Worm (Caenorhabditis elegans): ENCODE measurements around the gene ZK1236.9.

ZK1236.9 gene

ce11 chrIII:8467520-8467919 lies 32.5 kb upstream of the ZK1236.9 start:
- no peak for TF ChIP-seq pqm-1 (tag; optimal IDR thresholded peaks at IDR 0.05)
- TF ChIP-seq lin-15B (tag; optimal IDR thresholded peaks at IDR 0.05) = no peak
- TF ChIP-seq nhr-43 (tag; optimal IDR thresholded peaks at IDR 0.05; ENCODE audit: poor library complexity, severe bottlenecking) = no peak

- TF ChIP-seq unc-39 (tag; optimal IDR thresholded peaks at IDR 0.05) = no peak
- TF ChIP-seq hmg-11 (tag; optimal IDR thresholded peaks at IDR 0.05) = no peak
- no peak for TF ChIP-seq nhr-12 (tag; optimal IDR thresholded peaks at IDR 0.05)
- TF ChIP-seq daf-12 (tag; optimal IDR thresholded peaks at IDR 0.05) = no peak
- TF ChIP-seq ceh-9 (tag; optimal IDR thresholded peaks at IDR 0.05) = no peak
- TF ChIP-seq nhr-11 (tag; optimal IDR thresholded peaks at IDR 0.05) = no peak
- no peak for TF ChIP-seq snpc-4 (tag; optimal IDR thresholded peaks at IDR 0.05)
- TF ChIP-seq lin-15B (tag; optimal IDR thresholded peaks at IDR 0.05) = no peak
- TF ChIP-seq fkh-10 (GFP tag; optimal IDR thresholded peaks at IDR 0.05) = no peak
- TF ChIP-seq elt-1 (tag; optimal IDR thresholded peaks at IDR 0.05) = no peak
- no peak for TF ChIP-seq unc-62 (GFP tag; optimal IDR thresholded peaks at IDR 0.05)
- TF ChIP-seq lsy-12 (tag; optimal IDR thresholded peaks at IDR 0.05) = no peak
- TF ChIP-seq nhr-77 (tag; optimal IDR thresholded peaks at IDR 0.05) = no peak
- TF ChIP-seq sea-2 (GFP tag; optimal IDR thresholded peaks at IDR 0.05) = no peak
- TF ChIP-seq nhr-237 (tag; optimal IDR thresholded peaks at IDR 0.05) = no peak
- no peak for TF ChIP-seq ztf-4 (tag; optimal IDR thresholded peaks at IDR 0.05)
- TF ChIP-seq fos-1 (tag; optimal IDR thresholded peaks at IDR 0.05) = no peak
- no peak for TF ChIP-seq elt-3 (tag; optimal IDR thresholded peaks at IDR 0.05)
- TF ChIP-seq aly-2 (tag; optimal IDR thresholded peaks at IDR 0.05) = no peak
Measured at ce11 chrIII:8466735-8467134, 31.8 kb upstream of the ZK1236.9 start, which contains the start of gene mig-39. Gene mig-39 (plus strand): TSS chrIII:8467035.

ce11 chrIII:8461410-8461809 lies 26.4 kb upstream of the ZK1236.9 start:
- TF ChIP-seq fkh-10 (GFP tag; optimal IDR thresholded peaks at IDR 0.05) (no peak), nhr-11 (tag; optimal IDR thresholded peaks at IDR 0.05) (no peak), nhr-28 (tag; optimal IDR thresholded peaks at IDR 0.05) (no peak), nfya-1 (tag; optimal IDR thresholded peaks at IDR 0.05; ENCODE audit: insufficient read depth) (peak; percentile 99)

ce11 chrIII:8457605-8458004 lies 22.6 kb upstream of the ZK1236.9 start:
- TF ChIP-seq mml-1 (tag; optimal IDR thresholded peaks at IDR 0.05) = no peak
- no peak for TF ChIP-seq nhr-43 (tag; optimal IDR thresholded peaks at IDR 0.05; ENCODE audit: poor library complexity, severe bottlenecking)
- no peak for TF ChIP-seq ceh-82 (tag; optimal IDR thresholded peaks at IDR 0.05)
- no peak for TF ChIP-seq unc-62 (GFP tag; optimal IDR thresholded peaks at IDR 0.05)
- TF ChIP-seq zag-1 (tag; optimal IDR thresholded peaks at IDR 0.05) = no peak
- TF ChIP-seq pha-4 (tag; optimal IDR thresholded peaks at IDR 0.05) = no peak
- no peak for TF ChIP-seq ceh-9 (tag; optimal IDR thresholded peaks at IDR 0.05)
- TF ChIP-seq lin-15B (tag; optimal IDR thresholded peaks at IDR 0.05) = no peak
- TF ChIP-seq fos-1 (tag; optimal IDR thresholded peaks at IDR 0.05) = no peak
- TF ChIP-seq nhr-76 (tag; optimal IDR thresholded peaks at IDR 0.05) = no peak
- TF ChIP-seq nhr-25 (tag; optimal IDR thresholded peaks at IDR 0.05) = no peak
- TF ChIP-seq R02D3.7 (tag; optimal IDR thresholded peaks at IDR 0.05) = no peak
- no peak for TF ChIP-seq eor-1 (tag; optimal IDR thresholded peaks at IDR 0.05)
- no peak for TF ChIP-seq fkh-2 (tag; optimal IDR thresholded peaks at IDR 0.05)
- no peak for TF ChIP-seq skn-1 (tag; optimal IDR thresholded peaks at IDR 0.05)
- TF ChIP-seq unc-39 (tag; optimal IDR thresholded peaks at IDR 0.05) = no peak

ce11 chrIII:8451181-8451580 lies 16.2 kb upstream of the ZK1236.9 start:
- TF ChIP-seq nhr-23 (tag; optimal IDR thresholded peaks at IDR 0.05) (no peak), ceh-28 (tag; optimal IDR thresholded peaks at IDR 0.05) (no peak), aly-2 (tag; optimal IDR thresholded peaks at IDR 0.05) (no peak), lin-39 (tag; optimal IDR thresholded peaks at IDR 0.05) (peak; percentile 52), egl-27 (tag; optimal IDR thresholded peaks at IDR 0.05) (no peak)
